Fruit fly (Drosophila melanogaster) whole organism, adult: Measurements from ENCODE around the gene Gli.

Experiments
- CG11617 ChIP-seq: fragments of 200-800 bp; sonication (Bioruptor generic); optimal IDR thresholded peaks from 2 replicates; lab custom pipeline; 2017; ENCODE audit warnings: mild to moderate bottlenecking, missing biosample characterization, missing genetic modification reagents, missing genetic modification characterization
- CG12768 ChIP-seq: fragments of 200-800 bp; sonication (Bioruptor generic); optimal IDR thresholded peaks from 2 replicates; lab custom pipeline; 2017; ENCODE audit warnings: missing biosample characterization, missing genetic modification characterization, mild to moderate bottlenecking, moderate library complexity, missing genetic modification reagents
- CG14711 ChIP-seq: fragments of 200-800 bp; sonication (Bioruptor generic); optimal IDR thresholded peaks from 2 replicates; lab custom pipeline; 2018; ENCODE audit warnings: missing biosample characterization, mild to moderate bottlenecking, missing genetic modification characterization, moderate library complexity
- CG33017 ChIP-seq: fragments of 200-800 bp; sonication (Bioruptor generic); optimal IDR thresholded peaks from 2 replicates; lab custom pipeline; 2018; ENCODE audit warnings: missing biosample characterization, mild to moderate bottlenecking, missing genetic modification characterization, moderate library complexity
- CG7045 ChIP-seq: fragments of 200-800 bp; sonication (Bioruptor generic); optimal IDR thresholded peaks from 2 replicates; lab custom pipeline; 2017; ENCODE audit warnings: missing biosample characterization, mild to moderate bottlenecking, missing genetic modification characterization
- Clk ChIP-seq: fragments of 200-800 bp; sonication (Bioruptor generic); optimal IDR thresholded peaks from 2 replicates; lab custom pipeline; 2017; ENCODE audit warnings: missing biosample characterization, missing genetic modification characterization
- Hr96 ChIP-seq: fragments of 200-800 bp; sonication (Bioruptor generic); optimal IDR thresholded peaks from 2 replicates; lab custom pipeline; 2016; ENCODE audit warnings: missing biosample characterization, missing genetic modification characterization
- Mnt ChIP-seq: fragments of 200-800 bp; sonication (Bioruptor generic); optimal IDR thresholded peaks from 2 replicates; lab custom pipeline; 2016; ENCODE audit warnings: missing biosample characterization, mild to moderate bottlenecking, missing genetic modification characterization
- cic ChIP-seq: fragments of 200-800 bp; sonication (Bioruptor generic); optimal IDR thresholded peaks from 2 replicates; lab custom pipeline; 2017; ENCODE audit warnings: missing biosample characterization, mild to moderate bottlenecking, missing genetic modification characterization, moderate library complexity
- kay ChIP-seq: fragments of 200-800 bp; sonication (Bioruptor generic); peaks from one replicate; lab custom pipeline; 2016; ENCODE audit warnings: missing biosample characterization, missing genetic modification characterization, borderline replicate concordance
- ovo ChIP-seq: fragments of 200-800 bp; sonication (Bioruptor generic); optimal IDR thresholded peaks from 2 replicates; lab custom pipeline; 2016; ENCODE audit warnings: missing biosample characterization, missing genetic modification characterization
- pad ChIP-seq: fragments of 200-800 bp; sonication (Bioruptor generic); optimal IDR thresholded peaks from 3 replicates; lab custom pipeline; 2017; ENCODE audit warnings: missing biosample characterization, missing genetic modification characterization, mild to moderate bottlenecking, moderate library complexity, missing genetic modification reagents

dm6 chr2L:15745989-15746388 lies 16.6 kb downstream of the Gli start:
- TF ChIP-seq CG12768 (GFP tag; lab: Kevin White, UChicago) (no peak), cic (GFP tag; lab: Kevin White, UChicago) (no peak), CG14711 (tag; lab: Kevin White, UChicago) (no peak), CG33017 (tag; lab: Kevin White, UChicago) (no peak), CG11617 (GFP tag; lab: Kevin White, UChicago) (no peak), ovo (GFP tag; lab: Kevin White, UChicago) (no peak), pad (no peak), kay (no peak), Clk (no peak), Mnt (GFP tag; lab: Kevin White, UChicago) (no peak), CG7045 (GFP tag; lab: Kevin White, UChicago) (no peak), Hr96 (GFP tag; lab: Kevin White, UChicago) (no peak)
